Worm (Caenorhabditis elegans): ENCODE data around the gene F53F4.11.

ce11 chrV:13600882-13601281, 23.4 kb downstream of the F53F4.11 start, which contains the start of gene rdy-2:
- TF ChIP-seq ama-1 (optimal IDR thresholded peaks at IDR 0.05) (no peak), lin-39 (tag; optimal IDR thresholded peaks at IDR 0.05) (no peak), nhr-25 (tag; optimal IDR thresholded peaks at IDR 0.05) (no peak), dmd-4 (tag; optimal IDR thresholded peaks at IDR 0.05) (no peak), fos-1 (tag; optimal IDR thresholded peaks at IDR 0.05) (no peak), unc-39 (tag; optimal IDR thresholded peaks at IDR 0.05) (no peak), unc-62 (GFP tag; optimal IDR thresholded peaks at IDR 0.05) (no peak), lin-13 (GFP tag; optimal IDR thresholded peaks at IDR 0.05) (no peak), unc-55 (GFP tag; optimal IDR thresholded peaks at IDR 0.05) (no peak), egl-27 (tag; optimal IDR thresholded peaks at IDR 0.05) (no peak), R02D3.7 (tag; optimal IDR thresholded peaks at IDR 0.05) (no peak), gmeb-1 (tag; optimal IDR thresholded peaks at IDR 0.05) (no peak), ztf-11 (tag; optimal IDR thresholded peaks at IDR 0.05) (no peak), snpc-4 (tag; optimal IDR thresholded peaks at IDR 0.05) (no peak)
